Worm (Caenorhabditis elegans) whole organism, L4 larva: Measurements from ENCODE around the gene egl-43.

Experiments
- fkh-10 ChIP-seq: fragments of 150-350 bp; optimal IDR thresholded peaks from 2 replicates; lab custom pipeline; 2014; ENCODE audit warnings: missing biosample characterization, missing genetic modification reagents, missing genetic modification characterization
- jun-1 ChIP-seq: fragments of 150-350 bp; optimal IDR thresholded peaks from 2 replicates; lab custom pipeline; 2014; ENCODE audit warnings: missing biosample characterization, missing genetic modification reagents, missing genetic modification characterization
- nhr-11 ChIP-seq: fragments of 150-350 bp; optimal IDR thresholded peaks from 2 replicates; lab custom pipeline; 2014; ENCODE audit warnings: missing biosample characterization, missing genetic modification characterization
- nhr-25 ChIP-seq: sonication (generic microtip); optimal IDR thresholded peaks from 2 replicates; lab custom pipeline; 2017; ENCODE audit warnings: missing genetic modification characterization, mild to moderate bottlenecking, missing compliant biosample characterization, antibody characterized with exemption, moderate library complexity, borderline replicate concordance; ENCODE audit not compliant: insufficient read depth

ce11 chrII:9933947-9934383 lies 21.0 kb upstream of the egl-43 start:
- no peak for TF ChIP-seq jun-1
- no peak for TF ChIP-seq nhr-11 (tag; lab: Kevin White, UChicago)
- TF ChIP-seq nhr-25 (tag; lab: Kevin White, UChicago), result no peak
- TF ChIP-seq fkh-10 (GFP tag; lab: Kevin White, UChicago), result no peak
